Worm (Caenorhabditis elegans) whole organism, L4 larva: ENCODE results near the gene rsef-1.

ENCODE experiments used
- aha-1 ChIP-seq: fragments of 150-350 bp; peaks from one replicate; lab custom pipeline; 2014; ENCODE audit warnings: missing biosample characterization, missing genetic modification characterization
- hlh-30 ChIP-seq: sonication (generic microtip); optimal IDR thresholded peaks from 2 replicates; lab custom pipeline; 2017; ENCODE audit warnings: antibody characterized with exemption, mild to moderate bottlenecking, missing genetic modification characterization, missing compliant biosample characterization; ENCODE audit not compliant: insufficient read depth
- mdl-1 ChIP-seq, 2 experiments: fragments of 150-350 bp in 1 of 2; sonication (generic microtip) in 1 of 2; optimal IDR thresholded peaks; 2 replicates each; lab custom pipeline; 2014 to 2017; ENCODE audit warnings: missing biosample characterization in 2 of 2, missing genetic modification characterization in 2 of 2
- mep-1 ChIP-seq: fragments of 150-350 bp; sonication (generic microtip); optimal IDR thresholded peaks from 3 replicates; lab custom pipeline; 2014; ENCODE audit warnings: missing biosample characterization, missing genetic modification characterization
- set-16 ChIP-seq: fragments of 200-800 bp; sonication (Bioruptor generic); IDR thresholded peaks from 2 replicates; pipeline ENCODE4 v1.3.6; 2022; ENCODE audit warnings: missing genetic modification reagents, missing genetic modification characterization, missing compliant biosample characterization
- unc-62 ChIP-seq, 3 experiments: fragments of 150-350 bp in 1 of 3; sonication (generic microtip); optimal IDR thresholded peaks in 2 of 3; peaks in 1 of 3; 1 replicate in 1 of 3; 2 replicates in 2 of 3; lab custom pipeline; 2014 to 2017; ENCODE audit warnings: missing biosample characterization in 3 of 3, missing genetic modification characterization in 3 of 3, missing genetic modification reagents in 3 of 3, missing genotype in 1 of 3
- ztf-11 ChIP-seq: fragments of 150-350 bp; optimal IDR thresholded peaks from 2 replicates; lab custom pipeline; 2014; ENCODE audit warnings: missing biosample characterization, missing genetic modification characterization

The rsef-1 gene

DNA sequence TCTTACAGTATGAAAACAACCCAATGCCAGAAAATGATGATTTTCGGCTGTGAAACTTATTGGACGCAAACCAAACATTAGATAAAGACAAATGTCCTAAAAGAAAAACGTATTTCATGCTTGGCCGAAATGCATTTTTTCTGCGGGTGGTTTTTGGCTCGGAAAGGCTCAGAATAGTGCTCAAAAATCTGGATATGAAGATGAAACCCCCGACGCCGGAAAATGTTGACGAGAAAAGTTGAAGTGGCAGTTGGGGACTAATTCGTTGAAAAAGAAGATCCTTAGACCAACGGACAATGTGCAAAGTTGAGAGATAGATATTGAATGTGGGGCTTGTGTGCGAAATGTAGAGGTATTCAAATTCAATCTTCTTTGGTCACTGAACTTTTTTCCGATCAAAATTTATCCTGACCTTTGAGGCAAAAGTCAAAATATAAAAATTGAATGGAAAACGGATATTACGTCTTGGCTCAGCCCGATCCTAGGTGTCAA is 40.6 kb downstream of the rsef-1 start, which contains the start of gene flp-18:
flp-18 (minus strand) TSS at position 51 of the 492 bp plus-strand sequence.
- TF ChIP-seq mep-1 (tag; lab: Kevin White, UChicago): no peak
- peak in 1 of 2 experiments; percentile 68 for TF ChIP-seq unc-62 (GFP tag; optimal IDR thresholded peaks at IDR 0.05 in 1 of 2; lab: Kevin White, UChicago)
- no peak for TF ChIP-seq unc-62 (tag; optimal IDR thresholded peaks at IDR 0.05; lab: Kevin White, UChicago)
- TF ChIP-seq aha-1 (tag; lab: Kevin White, UChicago): peak; percentile 96

DNA sequence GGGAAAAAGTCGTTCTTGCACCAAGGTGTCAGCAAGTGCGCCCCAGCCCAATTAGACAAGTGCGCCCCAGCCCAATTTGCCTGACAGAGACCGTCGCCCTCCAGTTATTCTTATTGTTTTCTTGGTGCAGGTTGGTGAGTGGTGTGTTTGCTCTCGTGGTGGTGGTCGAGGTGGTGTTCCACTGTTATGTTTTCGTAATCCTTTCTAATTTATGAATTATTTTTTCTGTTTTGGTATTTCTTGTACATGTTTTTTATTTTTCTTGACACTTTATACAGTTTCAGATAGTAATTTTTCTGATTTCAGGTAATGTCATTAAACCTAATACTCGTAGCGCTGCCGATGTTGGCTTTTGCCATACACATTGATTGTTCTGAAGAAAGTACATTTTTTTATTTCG is 50.0 kb downstream of the rsef-1 start, which contains the start of gene Y48D7A.1:
Y48D7A.1 (plus strand) TSS at position 301 of the 400 bp plus-strand sequence.
- TF ChIP-seq ztf-11 (tag; lab: Kevin White, UChicago): no peak
- no peak for TF ChIP-seq set-16 (GFP tag; lab: Robert Waterston, UW)
- TF ChIP-seq mdl-1 (tag; optimal IDR thresholded peaks at IDR 0.05; lab: Kevin White, UChicago): no peak
- no peak for TF ChIP-seq hlh-30 (tag; lab: Kevin White, UChicago)
